Fruit fly (Drosophila melanogaster) whole organism, prepupa: ENCODE results near the gene CG18563.

Experiments
- Blimp-1 ChIP-seq: fragments of 200-800 bp; sonication (Bioruptor generic); optimal IDR thresholded peaks from 3 replicates; lab custom pipeline; 2017; ENCODE audit warnings: missing biosample characterization, missing genetic modification characterization, mild to moderate bottlenecking, moderate library complexity, missing genetic modification reagents
- CG10631 ChIP-seq: fragments of 200-800 bp; sonication (Bioruptor generic); optimal IDR thresholded peaks from 2 replicates; lab custom pipeline; 2016; ENCODE audit warnings: missing biosample characterization, missing genetic modification characterization
- CG11294 ChIP-seq: fragments of 200-800 bp; sonication (Bioruptor generic); IDR thresholded peaks from 2 replicates; pipeline ENCODE4 v1.3.6; 2022; ENCODE audit warnings: missing biosample characterization, missing genetic modification characterization
- CG11762 ChIP-seq: fragments of 200-800 bp; sonication (Bioruptor generic); optimal IDR thresholded peaks from 3 replicates; lab custom pipeline; 2016; ENCODE audit warnings: missing biosample characterization, missing genetic modification characterization; ENCODE audit not compliant: insufficient read depth
- CG11902 ChIP-seq: fragments of 200-800 bp; sonication (Bioruptor generic); optimal IDR thresholded peaks from 3 replicates; lab custom pipeline; 2016; ENCODE audit warnings: missing biosample characterization, missing genetic modification characterization
- CG15336 ChIP-seq: fragments of 200-800 bp; sonication (Bioruptor generic); IDR thresholded peaks from 2 replicates; pipeline ENCODE4 v1.3.6; 2022; ENCODE audit warnings: missing biosample characterization, missing genetic modification characterization
- CG1621 ChIP-seq: fragments of 200-800 bp; sonication (Bioruptor generic); optimal IDR thresholded peaks from 3 replicates; lab custom pipeline; 2018; ENCODE audit warnings: missing biosample characterization, mild to moderate bottlenecking, missing genetic modification characterization
- CG16779 ChIP-seq: fragments of 200-800 bp; sonication (Bioruptor generic); optimal IDR thresholded peaks from 3 replicates; lab custom pipeline; 2017; ENCODE audit warnings: missing biosample characterization, mild to moderate bottlenecking, missing genetic modification characterization
- CG3032 ChIP-seq: fragments of 200-800 bp; optimal IDR thresholded peaks from 2 replicates; lab custom pipeline; 2019; ENCODE audit warnings: missing biosample characterization, mild to moderate bottlenecking, missing genetic modification characterization, moderate library complexity
- CG31627 ChIP-seq: fragments of 200-800 bp; sonication (Bioruptor generic); optimal IDR thresholded peaks from 3 replicates; lab custom pipeline; 2016; ENCODE audit warnings: missing biosample characterization, missing genetic modification characterization
- CG32006 ChIP-seq: fragments of 200-800 bp; sonication (Bioruptor generic); optimal IDR thresholded peaks from 3 replicates; lab custom pipeline; 2017; ENCODE audit warnings: missing biosample characterization, mild to moderate bottlenecking, missing genetic modification characterization
- CG34406 ChIP-seq: fragments of 200-800 bp; sonication (Bioruptor generic); optimal IDR thresholded peaks from 3 replicates; lab custom pipeline; 2016; ENCODE audit warnings: missing biosample characterization, missing genetic modification characterization
- CG3919 ChIP-seq: fragments of 200-800 bp; sonication (Bioruptor generic); optimal IDR thresholded peaks from 3 replicates; lab custom pipeline; 2016; ENCODE audit warnings: missing biosample characterization, missing genetic modification characterization
- CG4318 ChIP-seq: fragments of 200-800 bp; sonication (Bioruptor generic); optimal IDR thresholded peaks from 3 replicates; lab custom pipeline; 2017; ENCODE audit warnings: missing biosample characterization, mild to moderate bottlenecking, missing genetic modification characterization
- CG6163 ChIP-seq: fragments of 200-800 bp; sonication (Bioruptor generic); IDR thresholded peaks from 3 replicates; pipeline ENCODE4 v1.3.6; 2022; ENCODE audit warnings: missing biosample characterization, missing genetic modification characterization
- CG6808 ChIP-seq: fragments of 200-800 bp; sonication (Bioruptor generic); optimal IDR thresholded peaks from 3 replicates; lab custom pipeline; 2017; ENCODE audit warnings: missing biosample characterization, missing genetic modification characterization, mild to moderate bottlenecking, moderate library complexity, missing genetic modification reagents
- CG7368 ChIP-seq: fragments of 200-800 bp; sonication (Bioruptor generic); optimal IDR thresholded peaks from 3 replicates; lab custom pipeline; 2016; ENCODE audit warnings: missing biosample characterization, missing genetic modification characterization
- CG8119 ChIP-seq: fragments of 200-800 bp; sonication (Bioruptor generic); IDR thresholded peaks from 3 replicates; pipeline ENCODE4 v1.3.6; 2022; ENCODE audit warnings: missing biosample characterization, missing genetic modification characterization
- CG8319 ChIP-seq: fragments of 200-800 bp; sonication (Bioruptor generic); optimal IDR thresholded peaks from 3 replicates; lab custom pipeline; 2016; ENCODE audit warnings: missing biosample characterization, missing genetic modification characterization
- CG8632 ChIP-seq: fragments of 200-800 bp; sonication (Bioruptor generic); optimal IDR thresholded peaks from 3 replicates; lab custom pipeline; 2016; ENCODE audit warnings: missing biosample characterization, missing genetic modification characterization
- Eip75B ChIP-seq: fragments of 200-800 bp; sonication (Bioruptor generic); optimal IDR thresholded peaks from 3 replicates; lab custom pipeline; 2016; ENCODE audit warnings: missing biosample characterization, missing genetic modification characterization
- Ets21C ChIP-seq: fragments of 200-800 bp; sonication (Bioruptor generic); optimal IDR thresholded peaks from 3 replicates; lab custom pipeline; 2016; ENCODE audit warnings: missing biosample characterization, missing genetic modification characterization
- Ets96B ChIP-seq: fragments of 200-800 bp; optimal IDR thresholded peaks from 2 replicates; lab custom pipeline; 2019; ENCODE audit warnings: missing biosample characterization, mild to moderate bottlenecking, missing genetic modification characterization, moderate library complexity
- Gug ChIP-seq: fragments of 200-800 bp; sonication (Bioruptor generic); IDR thresholded peaks from 2 replicates; pipeline ENCODE4 v1.3.6; 2022; ENCODE audit warnings: missing biosample characterization, missing genetic modification characterization
- Hr38 ChIP-seq: sonication (Bioruptor generic); optimal IDR thresholded peaks from 2 replicates; lab custom pipeline; 2016; ENCODE audit warnings: missing biosample characterization, missing genetic modification characterization
- Hr39 ChIP-seq: fragments of 200-800 bp; sonication (Bioruptor generic); optimal IDR thresholded peaks from 2 replicates; lab custom pipeline; 2016; ENCODE audit warnings: missing biosample characterization, missing genetic modification characterization
- Hr4 ChIP-seq: fragments of 200-800 bp; sonication (Bioruptor generic); optimal IDR thresholded peaks from 3 replicates; lab custom pipeline; 2016; ENCODE audit warnings: missing biosample characterization, missing genetic modification characterization
- Lpt ChIP-seq: fragments of 200-800 bp; sonication (Bioruptor generic); optimal IDR thresholded peaks from 3 replicates; lab custom pipeline; 2016; ENCODE audit warnings: missing biosample characterization, missing genetic modification characterization
- Met ChIP-seq: fragments of 200-800 bp; sonication (Bioruptor generic); optimal IDR thresholded peaks from 3 replicates; lab custom pipeline; 2016; ENCODE audit warnings: missing biosample characterization, missing genetic modification characterization
- OdsH ChIP-seq: fragments of 200-800 bp; sonication (Bioruptor generic); optimal IDR thresholded peaks from 3 replicates; lab custom pipeline; 2016; ENCODE audit warnings: missing biosample characterization, missing genetic modification characterization
- Smox ChIP-seq: fragments of 200-800 bp; sonication (Bioruptor generic); optimal IDR thresholded peaks from 3 replicates; lab custom pipeline; 2016; ENCODE audit warnings: missing biosample characterization, missing genetic modification characterization
- Sox102F ChIP-seq: fragments of 200-800 bp; sonication (Bioruptor generic); optimal IDR thresholded peaks from 2 replicates; lab custom pipeline; 2016; ENCODE audit warnings: missing biosample characterization, mild to moderate bottlenecking, missing genetic modification characterization
- Sox14 ChIP-seq: fragments of 200-800 bp; sonication (Bioruptor generic); optimal IDR thresholded peaks from 3 replicates; lab custom pipeline; 2016; ENCODE audit warnings: missing biosample characterization, missing genetic modification characterization
- Sox15 ChIP-seq: fragments of 200-800 bp; sonication (Bioruptor generic); optimal IDR thresholded peaks from 3 replicates; lab custom pipeline; 2016; ENCODE audit warnings: missing biosample characterization, missing genetic modification characterization
- acj6 ChIP-seq: fragments of 200-800 bp; sonication (Bioruptor generic); optimal IDR thresholded peaks from 3 replicates; lab custom pipeline; 2016; ENCODE audit warnings: missing biosample characterization, missing genetic modification characterization
- cyc ChIP-seq: fragments of 200-800 bp; sonication (Bioruptor generic); optimal IDR thresholded peaks from 3 replicates; lab custom pipeline; 2016; ENCODE audit warnings: missing biosample characterization, missing genetic modification characterization
- dac ChIP-seq: fragments of 200-800 bp; sonication (Bioruptor generic); optimal IDR thresholded peaks from 2 replicates; lab custom pipeline; 2017; ENCODE audit warnings: missing biosample characterization, mild to moderate bottlenecking, missing genetic modification characterization
- eg ChIP-seq: fragments of 200-800 bp; sonication (Bioruptor generic); IDR thresholded peaks from 3 replicates; pipeline ENCODE4 v1.3.6; 2022; ENCODE audit warnings: missing biosample characterization, missing genetic modification characterization
- esn ChIP-seq: fragments of 200-800 bp; sonication (Bioruptor generic); optimal IDR thresholded peaks from 2 replicates; lab custom pipeline; 2016; ENCODE audit warnings: missing biosample characterization, mild to moderate bottlenecking, missing genetic modification characterization, moderate library complexity
- fd59A ChIP-seq: fragments of 200-800 bp; sonication (Bioruptor generic); optimal IDR thresholded peaks from 2 replicates; lab custom pipeline; 2017; ENCODE audit warnings: missing biosample characterization, mild to moderate bottlenecking, missing genetic modification characterization, missing genetic modification reagents
- fd85E ChIP-seq: fragments of 200-800 bp; sonication (Bioruptor generic); optimal IDR thresholded peaks from 3 replicates; lab custom pipeline; 2016; ENCODE audit warnings: missing biosample characterization, missing genetic modification characterization
- fkh ChIP-seq: fragments of 200-800 bp; sonication (Bioruptor generic); optimal IDR thresholded peaks from 3 replicates; lab custom pipeline; 2017; ENCODE audit warnings: missing biosample characterization, mild to moderate bottlenecking, missing genetic modification characterization, moderate library complexity
- lz ChIP-seq: fragments of 200-800 bp; sonication (Bioruptor generic); optimal IDR thresholded peaks from 3 replicates; lab custom pipeline; 2016; ENCODE audit warnings: missing biosample characterization, missing genetic modification characterization
- net ChIP-seq: fragments of 200-800 bp; sonication (Bioruptor generic); optimal IDR thresholded peaks from 3 replicates; lab custom pipeline; 2016; ENCODE audit warnings: missing biosample characterization, missing genetic modification characterization
- pdm3 ChIP-seq: fragments of 200-800 bp; sonication (Bioruptor generic); optimal IDR thresholded peaks from 3 replicates; lab custom pipeline; 2016; ENCODE audit warnings: missing biosample characterization, missing genetic modification characterization
- spab ChIP-seq: fragments of 200-800 bp; sonication (Bioruptor generic); optimal IDR thresholded peaks from 2 replicates; lab custom pipeline; 2017; ENCODE audit warnings: missing biosample characterization, mild to moderate bottlenecking, missing genetic modification characterization, missing genetic modification reagents
- ss ChIP-seq, 2 experiments: fragments of 200-800 bp; sonication (Bioruptor generic); optimal IDR thresholded peaks; 2 replicates in 1 of 2; 3 replicates in 1 of 2; lab custom pipeline; 2017 to 2018; ENCODE audit warnings: mild to moderate bottlenecking in 2 of 2, missing biosample characterization in 2 of 2, missing genetic modification characterization in 2 of 2, moderate library complexity in 1 of 2
- svp ChIP-seq: fragments of 200-800 bp; sonication (Bioruptor generic); peaks from one replicate; lab custom pipeline; 2016; ENCODE audit warnings: missing biosample characterization, missing genetic modification characterization
- topi ChIP-seq: fragments of 200-800 bp; sonication (Bioruptor generic); optimal IDR thresholded peaks from 3 replicates; lab custom pipeline; 2016; ENCODE audit warnings: missing biosample characterization, missing genetic modification characterization
- vri ChIP-seq: fragments of 200-800 bp; sonication (Bioruptor generic); optimal IDR thresholded peaks from 3 replicates; lab custom pipeline; 2016; ENCODE audit warnings: missing biosample characterization, mild to moderate bottlenecking, missing genetic modification characterization

The CG18563 gene

dm6 chr2L:17450505-17451415, 7.1 kb downstream of the CG18563 start:
- TF ChIP-seq CG8319 (GFP tag; lab: Kevin White, UChicago) = peak; percentile 49
- peak; percentile 38 for TF ChIP-seq Blimp-1 (GFP tag; lab: Kevin White, UChicago)
- TF ChIP-seq CG6163 (GFP tag; lab: Robert Waterston, UW) = no peak; the same call in 2 of the 3 replicates
- peak; percentile 3 to 58 for TF ChIP-seq ss (GFP tag; optimal IDR thresholded peaks at IDR 0.05; lab: Kevin White, UChicago)
- TF ChIP-seq CG15336 (GFP tag; lab: Robert Waterston, UW) = no peak; the same call in 1 of the 2 replicates
- peak; percentile 74 for TF ChIP-seq lz (GFP tag; lab: Kevin White, UChicago)
- peak; percentile 82 for TF ChIP-seq Smox (GFP tag; lab: Kevin White, UChicago)
- peak; percentile 78 for TF ChIP-seq CG3919 (GFP tag; lab: Kevin White, UChicago)
- peak; percentile 72 for TF ChIP-seq Hr39 (GFP tag; lab: Kevin White, UChicago)
- peak; percentile 83 for TF ChIP-seq OdsH (GFP tag; lab: Kevin White, UChicago)
- peak; percentile 18 for TF ChIP-seq CG11902 (GFP tag; lab: Kevin White, UChicago)
- peak; percentile 70 for TF ChIP-seq CG31627 (GFP tag; lab: Kevin White, UChicago)
- TF ChIP-seq svp = peak; percentile 88
- peak; percentile 62 for TF ChIP-seq Ets96B (tag; lab: Kevin White, UChicago)
- peak; percentile 63; the same call in 2 of the 3 replicates for TF ChIP-seq CG8119 (GFP tag; lab: Robert Waterston, UW)
- TF ChIP-seq Eip75B (GFP tag; lab: Kevin White, UChicago) = peak; percentile 78
- TF ChIP-seq net = peak; percentile 81
- peak; percentile 78 for TF ChIP-seq pdm3
- peak; percentile 80 for TF ChIP-seq CG32006 (GFP tag; lab: Kevin White, UChicago)
- TF ChIP-seq CG6808 (GFP tag; lab: Kevin White, UChicago) = peak; percentile 61
- peak; percentile 65 for TF ChIP-seq CG7368 (GFP tag; lab: Kevin White, UChicago)
- TF ChIP-seq fd85E (GFP tag; lab: Kevin White, UChicago) = peak; percentile 28
- TF ChIP-seq acj6 = peak; percentile 78
- TF ChIP-seq Ets21C (GFP tag; lab: Kevin White, UChicago) = peak; percentile 59
- TF ChIP-seq CG3032 (tag; lab: Kevin White, UChicago) = peak; percentile 63
- TF ChIP-seq vri (GFP tag; lab: Kevin White, UChicago) = peak; percentile 31
- TF ChIP-seq Hr4 = peak; percentile 77
- TF ChIP-seq topi (GFP tag; lab: Kevin White, UChicago) = peak; percentile 84
- TF ChIP-seq esn = peak; percentile 86
- no peak for TF ChIP-seq Hr38
- TF ChIP-seq CG8632 (GFP tag; lab: Kevin White, UChicago) = peak; percentile 74
- TF ChIP-seq cyc (GFP tag; lab: Kevin White, UChicago) = peak; percentile 65
- TF ChIP-seq CG11762 (GFP tag; lab: Kevin White, UChicago) = peak; percentile 62
- peak; percentile 62 for TF ChIP-seq CG16779
- TF ChIP-seq Gug (GFP tag; lab: Robert Waterston, UW) = no peak
- TF ChIP-seq Sox15 (GFP tag; lab: Kevin White, UChicago) = peak; percentile 53
- peak; percentile 86 for TF ChIP-seq CG34406 (GFP tag; lab: Kevin White, UChicago)
- TF ChIP-seq fd59A (GFP tag; lab: Kevin White, UChicago) = peak; percentile 58
- TF ChIP-seq CG10631 (GFP tag; lab: Kevin White, UChicago) = peak; percentile 71
- TF ChIP-seq Sox102F (GFP tag; lab: Kevin White, UChicago) = peak; percentile 67
- peak; percentile 76 for TF ChIP-seq Sox14 (GFP tag; lab: Kevin White, UChicago)
- no peak for TF ChIP-seq dac
- peak; percentile 52 for TF ChIP-seq spab
- TF ChIP-seq fkh (GFP tag; lab: Kevin White, UChicago) = peak; percentile 10
- no peak; the same call in 1 of the 2 replicates for TF ChIP-seq CG11294 (GFP tag; lab: Robert Waterston, UW)
- peak; percentile 55 for TF ChIP-seq Lpt
- TF ChIP-seq eg = no peak; the same call in 2 of the 3 replicates
- TF ChIP-seq CG4318 (GFP tag; lab: Kevin White, UChicago) = peak; percentile 47
- TF ChIP-seq Met = peak; percentile 81
- TF ChIP-seq CG1621 (tag; lab: Kevin White, UChicago) = peak; percentile 35
